Worm (Caenorhabditis elegans): ENCODE measurements around the gene clec-223.

DNA sequence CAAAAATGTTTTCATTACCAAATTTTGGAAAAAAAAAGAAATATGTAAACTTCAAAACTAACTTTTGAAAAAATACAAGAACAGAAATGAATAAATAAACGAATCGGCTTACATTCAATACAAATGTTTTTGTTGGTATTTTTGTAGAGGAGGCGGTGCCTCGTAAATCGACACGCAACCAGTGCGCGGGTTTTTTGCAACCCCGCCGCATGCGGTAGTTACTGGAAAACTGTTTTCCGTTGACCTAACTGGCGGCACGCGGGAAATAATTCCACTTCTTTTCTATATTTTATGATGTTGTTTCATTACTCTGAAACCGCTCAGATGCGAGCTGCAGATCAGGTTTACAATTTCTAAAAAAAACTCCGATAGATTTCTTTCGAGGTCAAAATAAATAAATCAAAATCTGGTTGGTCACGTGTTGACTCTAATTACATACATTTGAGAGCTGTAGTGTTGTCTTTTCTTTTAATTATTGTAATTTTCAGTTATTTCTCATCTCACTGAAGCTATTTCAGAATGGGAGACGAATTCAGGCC, 33.7 kb upstream of the clec-223 start, which contains the start of the genes dvc-1 and ima-1:
- TF ChIP-seq unc-62 (GFP tag; optimal IDR thresholded peaks at IDR 0.05) (no peak), skn-1 (tag; optimal IDR thresholded peaks at IDR 0.05) (peak; percentile 53)
